Worm (Caenorhabditis elegans) whole organism, midembryonic: ENCODE data around the gene C14B9.8.

ENCODE experiments used
- T22C8.4 ChIP-seq: fragments of 200-800 bp; sonication (Bioruptor generic); IDR thresholded peaks from 2 replicates; pipeline ENCODE4 v1.3.6; 2022; ENCODE audit warnings: missing genetic modification characterization, missing compliant biosample characterization
- cog-1 ChIP-seq: sonication (generic microtip); optimal IDR thresholded peaks from 2 replicates; lab custom pipeline; 2016; ENCODE audit warnings: missing genetic modification characterization, missing compliant biosample characterization
- flt-1 ChIP-seq: fragments of 200-800 bp; sonication (Bioruptor generic); IDR thresholded peaks from 2 replicates; pipeline ENCODE4 v1.3.6; 2022; ENCODE audit warnings: missing genetic modification characterization, missing compliant biosample characterization
- klf-2 ChIP-seq: fragments of 200-800 bp; sonication (Bioruptor generic); conservative IDR thresholded peaks from 2 replicates; pipeline ENCODE4 v1.3.6; 2022; ENCODE audit warnings: missing genetic modification reagents, missing genetic modification characterization, missing compliant biosample characterization
- med-1 ChIP-seq: sonication (generic microtip); optimal IDR thresholded peaks from 2 replicates; lab custom pipeline; 2017; ENCODE audit warnings: missing genetic modification characterization, mild to moderate bottlenecking, missing compliant biosample characterization, antibody characterized with exemption, missing genetic modification reagents; ENCODE audit not compliant: insufficient read depth
- ref-1 ChIP-seq: fragments of 200-800 bp; sonication (Bioruptor generic); conservative IDR thresholded peaks from 2 replicates; pipeline ENCODE4 v1.3.6; 2022; ENCODE audit warnings: missing genetic modification reagents, missing genetic modification characterization, missing compliant biosample characterization
- tab-1 ChIP-seq: fragments of 200-800 bp; sonication (Bioruptor generic); IDR thresholded peaks from 2 replicates; pipeline ENCODE4 v1.3.6; 2022; ENCODE audit warnings: missing genetic modification characterization, missing compliant biosample characterization
- ztf-23 ChIP-seq: fragments of 200-800 bp; sonication (Bioruptor generic); IDR thresholded peaks from 2 replicates; pipeline ENCODE4 v1.3.6; 2022; ENCODE audit warnings: missing genetic modification reagents, missing genetic modification characterization, missing compliant biosample characterization
- ztf-29 ChIP-seq: fragments of 200-800 bp; sonication (Bioruptor generic); IDR thresholded peaks from 2 replicates; pipeline ENCODE4 v1.3.6; 2022; ENCODE audit warnings: missing genetic modification reagents, missing genetic modification characterization, missing compliant biosample characterization

C14B9.8 gene

ce11 chrIII:8148751-8149150 lies 4.3 kb upstream of the C14B9.8 start, which contains the start of gene D2007.2:
Gene D2007.2, plus strand, starts transcription at chrIII:8148963.
- no peak for TF ChIP-seq ref-1 (GFP tag; lab: Robert Waterston, UW)
- TF ChIP-seq flt-1: no peak
- TF ChIP-seq tab-1: no peak
- no peak for TF ChIP-seq T22C8.4 (GFP tag; lab: Robert Waterston, UW)
- no peak for TF ChIP-seq cog-1
- no peak for TF ChIP-seq med-1 (GFP tag; lab: Kevin White, UChicago)
- TF ChIP-seq ztf-29 (GFP tag; lab: Robert Waterston, UW): no peak
- TF ChIP-seq ztf-23 (GFP tag; lab: Robert Waterston, UW): no peak
- TF ChIP-seq klf-2 (GFP tag; lab: Robert Waterston, UW): no peak

- no peak for TF ChIP-seq ztf-23 (GFP tag; lab: Robert Waterston, UW)
Observed at ce11 chrIII:8145971-8146370, 1.5 kb upstream of the C14B9.8 start.

- TF ChIP-seq tab-1 (no peak), ztf-29 (GFP tag; lab: Robert Waterston, UW) (no peak), ztf-23 (GFP tag; lab: Robert Waterston, UW) (no peak), klf-2 (GFP tag; lab: Robert Waterston, UW) (no peak), med-1 (GFP tag; lab: Kevin White, UChicago) (no peak), flt-1 (no peak), T22C8.4 (GFP tag; lab: Robert Waterston, UW) (no peak), cog-1 (no peak), ref-1 (GFP tag; lab: Robert Waterston, UW) (no peak)
Observed at ce11 chrIII:8142217-8142616, 2.2 kb downstream of the C14B9.8 start.

ce11 chrIII:8137777-8138176 lies 6.7 kb downstream of the C14B9.8 start, which contains the start of gene hsp-12.2:
Gene hsp-12.2, plus strand, starts transcription at chrIII:8138077.
- TF ChIP-seq med-1 (GFP tag; lab: Kevin White, UChicago) (no peak), T22C8.4 (GFP tag; lab: Robert Waterston, UW) (no peak), ref-1 (GFP tag; lab: Robert Waterston, UW) (no peak), klf-2 (GFP tag; lab: Robert Waterston, UW) (no peak), ztf-29 (GFP tag; lab: Robert Waterston, UW) (no peak), flt-1 (no peak), cog-1 (no peak), ztf-23 (GFP tag; lab: Robert Waterston, UW) (no peak), tab-1 (no peak)

- TF ChIP-seq med-1 (GFP tag; lab: Kevin White, UChicago) (no peak), flt-1 (no peak), T22C8.4 (GFP tag; lab: Robert Waterston, UW) (no peak)
Observed at ce11 chrIII:8136517-8137099, 7.8 kb downstream of the C14B9.8 start.

- TF ChIP-seq cog-1 (no peak), ztf-23 (GFP tag; lab: Robert Waterston, UW) (no peak), ref-1 (GFP tag; lab: Robert Waterston, UW) (no peak), T22C8.4 (GFP tag; lab: Robert Waterston, UW) (no peak), med-1 (GFP tag; lab: Kevin White, UChicago) (no peak)
Observed at ce11 chrIII:8133346-8133745, 11.1 kb downstream of the C14B9.8 start, which contains the start of gene C14B9.2. Gene C14B9.2, plus strand, starts transcription at chrIII:8133665.

- TF ChIP-seq T22C8.4 (GFP tag; lab: Robert Waterston, UW): no peak
Observed at ce11 chrIII:8132496-8132895, 11.9 kb downstream of the C14B9.8 start.

ce11 chrIII:8130177-8130902 lies 14.1 kb downstream of the C14B9.8 start, which contains the start of the genes rpl-21 and C14B9.10:
Gene rpl-21, minus strand, starts transcription at chrIII:8130227.
Gene C14B9.10, plus strand, starts transcription at chrIII:8130852.
- TF ChIP-seq ref-1 (GFP tag; lab: Robert Waterston, UW) (no peak), ztf-23 (GFP tag; lab: Robert Waterston, UW) (no peak), med-1 (GFP tag; lab: Kevin White, UChicago) (no peak), klf-2 (GFP tag; lab: Robert Waterston, UW) (no peak), tab-1 (no peak), ztf-29 (GFP tag; lab: Robert Waterston, UW) (no peak)

- TF ChIP-seq T22C8.4 (GFP tag; lab: Robert Waterston, UW) (no peak), ztf-23 (GFP tag; lab: Robert Waterston, UW) (no peak), med-1 (GFP tag; lab: Kevin White, UChicago) (no peak), cog-1 (no peak), tab-1 (no peak), ztf-29 (GFP tag; lab: Robert Waterston, UW) (no peak), ref-1 (GFP tag; lab: Robert Waterston, UW) (no peak), flt-1 (no peak), klf-2 (GFP tag; lab: Robert Waterston, UW) (no peak)
Observed at ce11 chrIII:8129195-8129594, 15.2 kb downstream of the C14B9.8 start.

ce11 chrIII:8126978-8127377 lies 17.5 kb downstream of the C14B9.8 start:
- no peak for TF ChIP-seq med-1 (GFP tag; lab: Kevin White, UChicago)
- TF ChIP-seq klf-2 (GFP tag; lab: Robert Waterston, UW): 0 out of 2 replicates have a peak, but pooled peaks have one; percentile 11
